Fruit fly (Drosophila melanogaster): ENCODE results near the gene CG3769.

DNA sequence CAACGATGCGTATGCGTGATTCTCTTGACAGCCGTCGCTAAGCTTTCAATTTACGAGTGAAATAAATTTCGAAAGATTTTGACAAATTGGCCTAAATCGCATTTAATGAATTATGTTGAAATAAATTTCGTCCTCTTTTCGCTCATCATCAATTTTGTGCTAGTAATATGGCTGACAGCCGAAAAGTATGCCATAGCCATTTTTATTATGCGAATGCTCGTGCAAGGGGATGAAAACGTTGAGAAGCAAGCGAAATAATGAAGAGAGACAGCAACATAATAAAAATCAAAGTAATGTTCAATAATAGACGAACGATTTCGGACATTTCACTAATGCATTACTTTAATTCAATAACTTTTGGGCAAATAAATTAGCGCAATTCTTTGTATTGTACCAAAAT, 48.9 kb upstream of the CG3769 start:
- TF ChIP-seq insv (optimal IDR thresholded peaks at IDR 0.05), result no peak
- TF ChIP-seq Sin3A (optimal IDR thresholded peaks at IDR 0.05), result no peak
- no peak for TF ChIP-seq psq (optimal IDR thresholded peaks at IDR 0.05)
- TF ChIP-seq h (optimal IDR thresholded peaks at IDR 0.05), result no peak

All from Kc167 (cell line).